Fruit fly (Drosophila melanogaster) whole organism, prepupa: ENCODE results near the gene CG12116.

ENCODE experiments used
- Blimp-1 ChIP-seq: fragments of 200-800 bp; sonication (Bioruptor generic); optimal IDR thresholded peaks from 3 replicates; lab custom pipeline; 2017; ENCODE audit warnings: missing biosample characterization, missing genetic modification characterization, mild to moderate bottlenecking, moderate library complexity, missing genetic modification reagents
- CG10631 ChIP-seq: fragments of 200-800 bp; sonication (Bioruptor generic); optimal IDR thresholded peaks from 2 replicates; lab custom pipeline; 2016; ENCODE audit warnings: missing biosample characterization, missing genetic modification characterization
- CG10669 ChIP-seq: fragments of 200-800 bp; sonication (Bioruptor generic); optimal IDR thresholded peaks from 3 replicates; lab custom pipeline; 2018; ENCODE audit warnings: missing biosample characterization, mild to moderate bottlenecking, missing genetic modification characterization, moderate library complexity
- CG11294 ChIP-seq: fragments of 200-800 bp; sonication (Bioruptor generic); IDR thresholded peaks from 2 replicates; pipeline ENCODE4 v1.3.6; 2022; ENCODE audit warnings: missing biosample characterization, missing genetic modification characterization
- CG11762 ChIP-seq: fragments of 200-800 bp; sonication (Bioruptor generic); optimal IDR thresholded peaks from 3 replicates; lab custom pipeline; 2016; ENCODE audit warnings: missing biosample characterization, missing genetic modification characterization; ENCODE audit not compliant: insufficient read depth
- CG15336 ChIP-seq: fragments of 200-800 bp; sonication (Bioruptor generic); IDR thresholded peaks from 2 replicates; pipeline ENCODE4 v1.3.6; 2022; ENCODE audit warnings: missing biosample characterization, missing genetic modification characterization
- CG1621 ChIP-seq: fragments of 200-800 bp; sonication (Bioruptor generic); optimal IDR thresholded peaks from 3 replicates; lab custom pipeline; 2018; ENCODE audit warnings: missing biosample characterization, mild to moderate bottlenecking, missing genetic modification characterization
- CG16779 ChIP-seq: fragments of 200-800 bp; sonication (Bioruptor generic); optimal IDR thresholded peaks from 3 replicates; lab custom pipeline; 2017; ENCODE audit warnings: missing biosample characterization, mild to moderate bottlenecking, missing genetic modification characterization
- CG32006 ChIP-seq: fragments of 200-800 bp; sonication (Bioruptor generic); optimal IDR thresholded peaks from 3 replicates; lab custom pipeline; 2017; ENCODE audit warnings: missing biosample characterization, mild to moderate bottlenecking, missing genetic modification characterization
- CG34406 ChIP-seq: fragments of 200-800 bp; sonication (Bioruptor generic); optimal IDR thresholded peaks from 3 replicates; lab custom pipeline; 2016; ENCODE audit warnings: missing biosample characterization, missing genetic modification characterization
- CG6163 ChIP-seq: fragments of 200-800 bp; sonication (Bioruptor generic); IDR thresholded peaks from 3 replicates; pipeline ENCODE4 v1.3.6; 2022; ENCODE audit warnings: missing biosample characterization, missing genetic modification characterization
- CG6276 ChIP-seq: fragments of 200-800 bp; sonication (Bioruptor generic); optimal IDR thresholded peaks from 2 replicates; lab custom pipeline; 2017; ENCODE audit warnings: missing biosample characterization, mild to moderate bottlenecking, missing genetic modification characterization
- CG6808 ChIP-seq: fragments of 200-800 bp; sonication (Bioruptor generic); optimal IDR thresholded peaks from 3 replicates; lab custom pipeline; 2017; ENCODE audit warnings: missing biosample characterization, missing genetic modification characterization, mild to moderate bottlenecking, moderate library complexity, missing genetic modification reagents
- CG7368 ChIP-seq: fragments of 200-800 bp; sonication (Bioruptor generic); optimal IDR thresholded peaks from 3 replicates; lab custom pipeline; 2016; ENCODE audit warnings: missing biosample characterization, missing genetic modification characterization
- CG8119 ChIP-seq: fragments of 200-800 bp; sonication (Bioruptor generic); IDR thresholded peaks from 3 replicates; pipeline ENCODE4 v1.3.6; 2022; ENCODE audit warnings: missing biosample characterization, missing genetic modification characterization
- CG9139 ChIP-seq: fragments of 200-800 bp; sonication (Bioruptor generic); optimal IDR thresholded peaks from 3 replicates; lab custom pipeline; 2017; ENCODE audit warnings: missing biosample characterization, mild to moderate bottlenecking, missing genetic modification characterization
- Eip93F ChIP-seq: fragments of 200-800 bp; sonication (Bioruptor generic); optimal IDR thresholded peaks from 2 replicates; lab custom pipeline; 2016; ENCODE audit warnings: missing biosample characterization, mild to moderate bottlenecking, missing genetic modification characterization
- Ets96B ChIP-seq: fragments of 200-800 bp; optimal IDR thresholded peaks from 2 replicates; lab custom pipeline; 2019; ENCODE audit warnings: missing biosample characterization, mild to moderate bottlenecking, missing genetic modification characterization, moderate library complexity
- Hr38 ChIP-seq: sonication (Bioruptor generic); optimal IDR thresholded peaks from 2 replicates; lab custom pipeline; 2016; ENCODE audit warnings: missing biosample characterization, missing genetic modification characterization
- Hr39 ChIP-seq: fragments of 200-800 bp; sonication (Bioruptor generic); optimal IDR thresholded peaks from 2 replicates; lab custom pipeline; 2016; ENCODE audit warnings: missing biosample characterization, missing genetic modification characterization
- Hr4 ChIP-seq: fragments of 200-800 bp; sonication (Bioruptor generic); optimal IDR thresholded peaks from 3 replicates; lab custom pipeline; 2016; ENCODE audit warnings: missing biosample characterization, missing genetic modification characterization
- Lpt ChIP-seq: fragments of 200-800 bp; sonication (Bioruptor generic); optimal IDR thresholded peaks from 3 replicates; lab custom pipeline; 2016; ENCODE audit warnings: missing biosample characterization, missing genetic modification characterization
- Met ChIP-seq: fragments of 200-800 bp; sonication (Bioruptor generic); optimal IDR thresholded peaks from 3 replicates; lab custom pipeline; 2016; ENCODE audit warnings: missing biosample characterization, missing genetic modification characterization
- OdsH ChIP-seq: fragments of 200-800 bp; sonication (Bioruptor generic); optimal IDR thresholded peaks from 3 replicates; lab custom pipeline; 2016; ENCODE audit warnings: missing biosample characterization, missing genetic modification characterization
- Smox ChIP-seq: fragments of 200-800 bp; sonication (Bioruptor generic); optimal IDR thresholded peaks from 3 replicates; lab custom pipeline; 2016; ENCODE audit warnings: missing biosample characterization, missing genetic modification characterization
- Sox102F ChIP-seq: fragments of 200-800 bp; sonication (Bioruptor generic); optimal IDR thresholded peaks from 2 replicates; lab custom pipeline; 2016; ENCODE audit warnings: missing biosample characterization, mild to moderate bottlenecking, missing genetic modification characterization
- Sox14 ChIP-seq: fragments of 200-800 bp; sonication (Bioruptor generic); optimal IDR thresholded peaks from 3 replicates; lab custom pipeline; 2016; ENCODE audit warnings: missing biosample characterization, missing genetic modification characterization
- Sox15 ChIP-seq: fragments of 200-800 bp; sonication (Bioruptor generic); optimal IDR thresholded peaks from 3 replicates; lab custom pipeline; 2016; ENCODE audit warnings: missing biosample characterization, missing genetic modification characterization
- achi ChIP-seq: fragments of 200-800 bp; sonication (Bioruptor generic); optimal IDR thresholded peaks from 3 replicates; lab custom pipeline; 2016; ENCODE audit warnings: missing biosample characterization, missing genetic modification characterization
- acj6 ChIP-seq: fragments of 200-800 bp; sonication (Bioruptor generic); optimal IDR thresholded peaks from 3 replicates; lab custom pipeline; 2016; ENCODE audit warnings: missing biosample characterization, missing genetic modification characterization
- cyc ChIP-seq: fragments of 200-800 bp; sonication (Bioruptor generic); optimal IDR thresholded peaks from 3 replicates; lab custom pipeline; 2016; ENCODE audit warnings: missing biosample characterization, missing genetic modification characterization
- dac ChIP-seq: fragments of 200-800 bp; sonication (Bioruptor generic); optimal IDR thresholded peaks from 2 replicates; lab custom pipeline; 2017; ENCODE audit warnings: missing biosample characterization, mild to moderate bottlenecking, missing genetic modification characterization
- dsx ChIP-seq: fragments of 200-800 bp; optimal IDR thresholded peaks from 3 replicates; lab custom pipeline; 2019; ENCODE audit warnings: missing biosample characterization, mild to moderate bottlenecking, missing genetic modification characterization, moderate library complexity; ENCODE audit not compliant: poor library complexity, severe bottlenecking
- eg ChIP-seq: fragments of 200-800 bp; sonication (Bioruptor generic); IDR thresholded peaks from 3 replicates; pipeline ENCODE4 v1.3.6; 2022; ENCODE audit warnings: missing biosample characterization, missing genetic modification characterization
- fd85E ChIP-seq: fragments of 200-800 bp; sonication (Bioruptor generic); optimal IDR thresholded peaks from 3 replicates; lab custom pipeline; 2016; ENCODE audit warnings: missing biosample characterization, missing genetic modification characterization
- fkh ChIP-seq: fragments of 200-800 bp; sonication (Bioruptor generic); optimal IDR thresholded peaks from 3 replicates; lab custom pipeline; 2017; ENCODE audit warnings: missing biosample characterization, mild to moderate bottlenecking, missing genetic modification characterization, moderate library complexity
- lz ChIP-seq: fragments of 200-800 bp; sonication (Bioruptor generic); optimal IDR thresholded peaks from 3 replicates; lab custom pipeline; 2016; ENCODE audit warnings: missing biosample characterization, missing genetic modification characterization
- net ChIP-seq: fragments of 200-800 bp; sonication (Bioruptor generic); optimal IDR thresholded peaks from 3 replicates; lab custom pipeline; 2016; ENCODE audit warnings: missing biosample characterization, missing genetic modification characterization
- pdm3 ChIP-seq: fragments of 200-800 bp; sonication (Bioruptor generic); optimal IDR thresholded peaks from 3 replicates; lab custom pipeline; 2016; ENCODE audit warnings: missing biosample characterization, missing genetic modification characterization
- salr ChIP-seq, 2 experiments: fragments of 200-800 bp; sonication (Bioruptor generic); optimal IDR thresholded peaks; 3 replicates each; lab custom pipeline; 2016 to 2018; ENCODE audit warnings: missing biosample characterization in 2 of 2, missing genetic modification characterization in 2 of 2, mild to moderate bottlenecking in 1 of 2
- spab ChIP-seq: fragments of 200-800 bp; sonication (Bioruptor generic); optimal IDR thresholded peaks from 2 replicates; lab custom pipeline; 2017; ENCODE audit warnings: missing biosample characterization, mild to moderate bottlenecking, missing genetic modification characterization, missing genetic modification reagents
- ss ChIP-seq, 2 experiments: fragments of 200-800 bp; sonication (Bioruptor generic); optimal IDR thresholded peaks; 2 replicates in 1 of 2; 3 replicates in 1 of 2; lab custom pipeline; 2017 to 2018; ENCODE audit warnings: mild to moderate bottlenecking in 2 of 2, missing biosample characterization in 2 of 2, missing genetic modification characterization in 2 of 2, moderate library complexity in 1 of 2
- svp ChIP-seq: fragments of 200-800 bp; sonication (Bioruptor generic); peaks from one replicate; lab custom pipeline; 2016; ENCODE audit warnings: missing biosample characterization, missing genetic modification characterization
- topi ChIP-seq: fragments of 200-800 bp; sonication (Bioruptor generic); optimal IDR thresholded peaks from 3 replicates; lab custom pipeline; 2016; ENCODE audit warnings: missing biosample characterization, missing genetic modification characterization
- vri ChIP-seq: fragments of 200-800 bp; sonication (Bioruptor generic); optimal IDR thresholded peaks from 3 replicates; lab custom pipeline; 2016; ENCODE audit warnings: missing biosample characterization, mild to moderate bottlenecking, missing genetic modification characterization

Gene CG12116

DNA sequence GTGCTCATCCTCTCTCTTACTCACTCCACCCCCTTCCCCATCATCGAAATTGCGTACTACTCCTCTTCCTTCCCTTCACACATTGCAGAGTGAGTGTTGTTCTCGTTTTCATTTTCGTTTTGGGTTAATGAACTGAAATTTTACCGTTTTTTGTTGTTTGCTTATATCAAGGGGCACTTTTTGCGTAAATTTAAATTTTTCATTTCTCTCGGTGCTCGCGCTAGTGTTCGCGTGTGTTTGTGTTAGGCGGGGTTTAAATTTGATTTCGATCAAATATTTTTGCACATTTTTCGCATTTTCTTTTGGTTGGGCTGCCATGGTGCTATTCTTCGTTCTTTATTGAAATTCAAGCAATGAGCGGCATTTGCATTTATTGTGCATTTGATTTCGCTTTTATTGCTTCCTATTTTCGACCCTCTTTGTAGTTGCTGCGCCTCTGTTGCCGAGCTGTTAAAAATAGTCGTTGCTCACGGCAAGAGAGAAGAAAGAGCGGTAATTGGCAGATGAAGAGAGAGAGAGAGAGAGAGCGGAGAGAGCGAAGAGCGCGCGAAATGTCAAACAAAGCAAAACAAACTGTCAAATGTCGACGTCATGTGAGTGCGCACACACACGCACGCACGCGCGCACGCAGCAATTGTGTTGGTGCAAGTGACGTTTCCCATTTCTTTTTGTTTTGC, 47.9 kb downstream of the CG12116 start (continued):
- TF ChIP-seq CG34406 (GFP tag; lab: Kevin White, UChicago) (peak; percentile 21), dac (GFP tag; lab: Kevin White, UChicago) (no peak), Hr4 (GFP tag; lab: Kevin White, UChicago) (no peak), CG10669 (GFP tag; lab: Kevin White, UChicago) (peak; percentile 97), Ets96B (tag; lab: Kevin White, UChicago) (peak; percentile 60), cyc (GFP tag; lab: Kevin White, UChicago) (peak; percentile 41), salr (GFP tag; optimal IDR thresholded peaks at IDR 0.05; lab: Kevin White, UChicago) (no peak), Hr38 (no peak), Lpt (peak; percentile 50), Smox (GFP tag; lab: Kevin White, UChicago) (no peak), fkh (GFP tag; lab: Kevin White, UChicago) (peak; percentile 59), CG15336 (GFP tag; lab: Robert Waterston, UW) (peak; percentile 83), achi (GFP tag; lab: Kevin White, UChicago) (peak; percentile 91), CG16779 (peak; percentile 67), CG10631 (GFP tag; lab: Kevin White, UChicago) (no peak), Sox15 (GFP tag; lab: Kevin White, UChicago) (peak; percentile 17), CG11294 (GFP tag; lab: Robert Waterston, UW) (peak; percentile 8; the same call in 1 of the 2 replicates), ss (GFP tag; optimal IDR thresholded peaks at IDR 0.05; lab: Kevin White, UChicago) (peak; percentile 83 to 93), net (GFP tag; lab: Kevin White, UChicago) (peak; percentile 61), CG6808 (GFP tag; lab: Kevin White, UChicago) (peak; percentile 70), Met (GFP tag; lab: Kevin White, UChicago) (no peak), spab (GFP tag; lab: Kevin White, UChicago) (no peak), CG32006 (GFP tag; lab: Kevin White, UChicago) (no peak), CG6163 (GFP tag; lab: Robert Waterston, UW) (peak; percentile 90; the same call in 2 of the 3 replicates), dsx (no peak), pdm3 (no peak), CG11762 (GFP tag; lab: Kevin White, UChicago) (no peak), CG9139 (GFP tag; lab: Kevin White, UChicago) (peak; percentile 76), Hr39 (GFP tag; lab: Kevin White, UChicago) (peak; percentile 25), topi (GFP tag; lab: Kevin White, UChicago) (peak; percentile 37), Eip93F (GFP tag; lab: Kevin White, UChicago) (peak; percentile 25), Sox102F (GFP tag; lab: Kevin White, UChicago) (no peak), Sox14 (GFP tag; lab: Kevin White, UChicago) (peak; percentile 67), vri (GFP tag; lab: Kevin White, UChicago) (peak; percentile 52), CG8119 (GFP tag; lab: Robert Waterston, UW) (peak; percentile 82), CG7368 (GFP tag; lab: Kevin White, UChicago) (peak; percentile 29), CG1621 (no peak), OdsH (GFP tag; lab: Kevin White, UChicago) (peak; percentile 16)
- TF ChIP-seq, all 60 proteins: peak for 36

dm6 chrX:8419534-8419933, 49.3 kb downstream of the CG12116 start:
- no peak for TF ChIP-seq Ets96B (tag; lab: Kevin White, UChicago)
- TF ChIP-seq lz (GFP tag; lab: Kevin White, UChicago), result no peak
- TF ChIP-seq CG11762 (GFP tag; lab: Kevin White, UChicago), result no peak
- TF ChIP-seq svp (GFP tag; lab: Kevin White, UChicago), result no peak
- TF ChIP-seq CG6276 (GFP tag; lab: Kevin White, UChicago), result no peak
- no peak for TF ChIP-seq Hr39 (GFP tag; lab: Kevin White, UChicago)
- no peak for TF ChIP-seq acj6 (GFP tag; lab: Kevin White, UChicago)
- TF ChIP-seq ss (GFP tag; optimal IDR thresholded peaks at IDR 0.05; lab: Kevin White, UChicago), result peak; percentile 4 to 43
- TF ChIP-seq CG11294 (GFP tag; lab: Robert Waterston, UW), result no peak
- TF ChIP-seq eg (GFP tag; lab: Robert Waterston, UW), result no peak
- TF ChIP-seq achi (GFP tag; lab: Kevin White, UChicago), result no peak
- peak; percentile 21 for TF ChIP-seq Blimp-1 (GFP tag; lab: Kevin White, UChicago)
- no peak for TF ChIP-seq CG9139 (GFP tag; lab: Kevin White, UChicago)
- no peak for TF ChIP-seq fd85E (GFP tag; lab: Kevin White, UChicago)
